Fruit fly (Drosophila melanogaster) whole organism, embryonic: ENCODE results near the gene Hsp70Aa.

ENCODE experiments used
- CG10543 ChIP-seq: fragments of 200-800 bp; sonication (Bioruptor generic); optimal IDR thresholded peaks from 3 replicates; lab custom pipeline; 2017; ENCODE audit warnings: missing biosample characterization, mild to moderate bottlenecking, missing genetic modification characterization, moderate library complexity
- CrebB ChIP-seq: fragments of 200-800 bp; sonication (Bioruptor generic); optimal IDR thresholded peaks from 3 replicates; lab custom pipeline; 2018; ENCODE audit warnings: missing biosample characterization, mild to moderate bottlenecking, missing genetic modification characterization
- Doc3 ChIP-seq: fragments of 200-800 bp; sonication (Bioruptor generic); IDR thresholded peaks from 3 replicates; pipeline ENCODE4 v1.3.6; 2022; ENCODE audit warnings: missing biosample characterization, missing genetic modification characterization; ENCODE audit not compliant: partially characterized antibody
- Mes4 ChIP-seq: fragments of 200-800 bp; sonication (Bioruptor generic); optimal IDR thresholded peaks from 2 replicates; lab custom pipeline; 2016; ENCODE audit warnings: missing biosample characterization, missing genetic modification characterization
- ato ChIP-seq: fragments of 200-800 bp; sonication (Bioruptor generic); IDR thresholded peaks from 2 replicates; pipeline ENCODE4 v1.3.6; 2022; ENCODE audit warnings: missing biosample characterization, missing genetic modification characterization; ENCODE audit not compliant: partially characterized antibody
- lola ChIP-seq, 3 experiments: fragments of >200 bp in 2 of 3; fragments of 200-800 bp in 1 of 3; sonication (Bioruptor generic) in 1 of 3; optimal IDR thresholded peaks; 2 replicates each; lab custom pipeline; 2017 to 2019; ENCODE audit warnings: missing biosample characterization in 3 of 3, missing genetic modification characterization in 3 of 3, mild to moderate bottlenecking in 1 of 3, moderate library complexity in 1 of 3

DNA sequence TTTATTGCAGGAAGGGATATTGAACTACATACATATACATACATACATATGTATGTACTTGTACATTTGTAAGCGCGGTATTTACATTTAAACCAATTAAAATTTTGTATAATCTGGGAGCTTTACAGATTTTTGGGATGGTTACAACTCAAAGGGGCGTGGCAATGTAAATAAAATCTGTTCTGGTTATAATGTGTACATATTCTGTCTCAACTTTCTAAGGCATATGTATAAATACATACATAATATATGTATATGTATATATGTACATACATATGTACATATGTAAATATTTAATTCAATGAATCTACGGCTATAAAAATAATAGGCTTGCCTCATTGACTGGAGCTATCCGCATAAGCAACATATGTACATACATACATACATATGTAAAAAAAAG lies 1.0 kb upstream of the Hsp70Aa start:
- TF ChIP-seq ato (GFP tag; lab: Robert Waterston, UW) (no peak), Doc3 (GFP tag; lab: Robert Waterston, UW) (no peak), CG10543 (GFP tag; lab: Kevin White, UChicago) (no peak), CrebB (tag; lab: Kevin White, UChicago) (no peak), Mes4 (GFP tag; lab: Kevin White, UChicago) (no peak), lola (GFP tag; optimal IDR thresholded peaks at IDR 0.05; lab: Kevin White, UChicago) (no peak)
